Fruit fly (Drosophila melanogaster): ENCODE results near the gene CG33920.

Gene CG33920

dm6 chr3R:31064653-31065322 is 19.9 kb upstream of the CG33920 start, which contains the start of gene Sox100B (continued):
- TF ChIP-seq Ets97D (GFP tag; optimal IDR thresholded peaks at IDR 0.05) (no peak), toy (GFP tag; IDR thresholded peaks at IDR 0.05) (0 out of 2 replicates have a peak, but pooled peaks have one; percentile 43), Hmx (GFP tag; optimal IDR thresholded peaks at IDR 0.05) (no peak), da (GFP tag; optimal IDR thresholded peaks at IDR 0.05) (no peak), HmgD (GFP tag; optimal IDR thresholded peaks at IDR 0.05) (no peak), CG10431 (GFP tag; optimal IDR thresholded peaks at IDR 0.05) (no peak), phol (tag; optimal IDR thresholded peaks at IDR 0.05) (peak; percentile 83), CG17568 (GFP tag; optimal IDR thresholded peaks at IDR 0.05) (peak; percentile 40), esg (GFP tag; conservative IDR thresholded peaks at IDR 0.05) (peak; percentile 41), CG14860 (GFP tag; IDR thresholded peaks at IDR 0.05; ENCODE audit: partially characterized antibody) (no peak), CG3726 (GFP tag; IDR thresholded peaks at IDR 0.05) (no peak), CG11085 (GFP tag; IDR thresholded peaks at IDR 0.05) (0 out of 2 replicates have a peak, but pooled peaks have one; percentile 37), CG10209 (GFP tag; optimal IDR thresholded peaks at IDR 0.05) (peak; percentile 63), CG8281 (tag; optimal IDR thresholded peaks at IDR 0.05) (peak; percentile 27), ash1 (GFP tag; optimal IDR thresholded peaks at IDR 0.05) (no peak), Fer2 (tag; optimal IDR thresholded peaks at IDR 0.05) (no peak), chm (GFP tag; IDR thresholded peaks at IDR 0.05) (0 out of 2 replicates have a peak, but pooled peaks have one; percentile 34), CG8359 (GFP tag; optimal IDR thresholded peaks at IDR 0.05; ENCODE audit: borderline replicate concordance) (peak; percentile 23), zen2 (GFP tag; IDR thresholded peaks at IDR 0.05; ENCODE audit: partially characterized antibody) (no peak), Doc3 (GFP tag; IDR thresholded peaks at IDR 0.05; ENCODE audit: partially characterized antibody) (no peak), BEAF-32 (GFP tag; optimal IDR thresholded peaks at IDR 0.05) (no peak), Elba2 (GFP tag; optimal IDR thresholded peaks at IDR 0.05) (peak; percentile 27), CG30403 (GFP tag; optimal IDR thresholded peaks at IDR 0.05) (peak; percentile 56), otp (GFP tag; IDR thresholded peaks at IDR 0.05) (peak; percentile 20; the same call in 1 of the 3 replicates), bowl (GFP tag; IDR thresholded peaks at IDR 0.05) (no peak), CG15011 (GFP tag; optimal IDR thresholded peaks at IDR 0.05) (peak; percentile 2), ro (GFP tag; IDR thresholded peaks at IDR 0.05) (peak; percentile 63), Jarid2 (GFP tag; optimal IDR thresholded peaks at IDR 0.05) (peak; percentile 14), fu2 (GFP tag; optimal IDR thresholded peaks at IDR 0.05) (no peak), gcm (GFP tag; optimal IDR thresholded peaks at IDR 0.05) (peak; percentile 59), slbo (GFP tag; IDR thresholded peaks at IDR 0.05) (peak; percentile 57), Stat92E (GFP tag; optimal IDR thresholded peaks at IDR 0.05) (no peak), stc (GFP tag; IDR thresholded peaks at IDR 0.05) (0 out of 2 replicates have a peak, but pooled peaks have one; percentile 54), CG10321 (GFP tag; IDR thresholded peaks at IDR 0.05) (no peak), Hand (GFP tag; optimal IDR thresholded peaks at IDR 0.05) (no peak), NC2β (GFP tag; optimal IDR thresholded peaks at IDR 0.05) (no peak), CG5953 (GFP tag; IDR thresholded peaks at IDR 0.05) (no peak), mld (GFP tag; IDR thresholded peaks at IDR 0.05; ENCODE audit: partially characterized antibody) (no peak), CG11093 (GFP tag; IDR thresholded peaks at IDR 0.05) (0 out of 3 replicates have a peak, but pooled peaks have one; percentile 49), CG12391 (tag; optimal IDR thresholded peaks at IDR 0.05) (peak; percentile 81), HLHmδ (GFP tag; optimal IDR thresholded peaks at IDR 0.05) (no peak), disco-r (GFP tag; optimal IDR thresholded peaks at IDR 0.05) (no peak), sc (optimal IDR thresholded peaks at IDR 0.05) (no peak), sc (GFP tag; optimal IDR thresholded peaks at IDR 0.05) (peak; percentile 54), danr (GFP tag; IDR thresholded peaks at IDR 0.05) (no peak), Hr51 (GFP tag; optimal IDR thresholded peaks at IDR 0.05) (peak in 1 of 2 experiments; percentile 49), sob (GFP tag; IDR thresholded peaks at IDR 0.05) (peak; percentile 72; the same call in 1 of the 2 replicates), CG10267 (tag; optimal IDR thresholded peaks at IDR 0.05) (peak; percentile 82), CG1233 (GFP tag; optimal IDR thresholded peaks at IDR 0.05) (peak; percentile 27)

Data from whole organism, embryonic.